Fruit fly (Drosophila melanogaster): ENCODE data around the gene Fad2.

dm6 chr3L:11051271-11051670, 27.9 kb downstream of the Fad2 start, which contains the start of gene CG43693:
- TF ChIP-seq Aef1 (GFP tag; IDR thresholded peaks at IDR 0.05) = no peak
- TF ChIP-seq ttk (GFP tag; IDR thresholded peaks at IDR 0.05) = no peak
- no peak for TF ChIP-seq Nf-YA (GFP tag; IDR thresholded peaks at IDR 0.05)
- no peak for TF ChIP-seq CG4282 (GFP tag; optimal IDR thresholded peaks at IDR 0.05)
- no peak for TF ChIP-seq prd (optimal IDR thresholded peaks at IDR 0.05)
- TF ChIP-seq prd (GFP tag; IDR thresholded peaks at IDR 0.05) = no peak
- no peak for TF ChIP-seq abd-A (tag; optimal IDR thresholded peaks at IDR 0.05)
- TF ChIP-seq dati (GFP tag; IDR thresholded peaks at IDR 0.05) = no peak
- TF ChIP-seq Pdp1 (GFP tag; optimal IDR thresholded peaks at IDR 0.05) = no peak
- no peak for TF ChIP-seq PHDP (tag; optimal IDR thresholded peaks at IDR 0.05)
- TF ChIP-seq Lpt (GFP tag; optimal IDR thresholded peaks at IDR 0.05) = no peak
